Fruit fly (Drosophila melanogaster): ENCODE data around the gene CG43759.

- TF ChIP-seq insv (optimal IDR thresholded peaks at IDR 0.05) (no peak), h (optimal IDR thresholded peaks at IDR 0.05) (no peak), psq (optimal IDR thresholded peaks at IDR 0.05) (no peak)
Observed at dm6 chrX:19050142-19050541, 120.0 kb downstream of the CG43759 start, which contains the start of gene Diedel3.
